Worm (Caenorhabditis elegans) whole organism, young adult: ENCODE measurements around the gene F55C10.4.

Experiments used
- F33H1.4 ChIP-seq: fragments of 200-800 bp; sonication (Bioruptor generic); IDR thresholded peaks from 2 replicates; pipeline ENCODE4 v1.3.6; 2022; ENCODE audit warnings: missing genetic modification reagents, missing genetic modification characterization, missing compliant biosample characterization
- Y67H2A.10 ChIP-seq: fragments of 200-800 bp; sonication (Bioruptor generic); conservative IDR thresholded peaks from 2 replicates; pipeline ENCODE4 v1.3.6; 2022; ENCODE audit warnings: missing genetic modification reagents, missing genetic modification characterization, missing compliant biosample characterization
- akir-1 ChIP-seq: fragments of 200-800 bp; sonication (Bioruptor generic); optimal IDR thresholded peaks from 2 replicates; lab custom pipeline; 2018; ENCODE audit warnings: mild to moderate bottlenecking, missing genetic modification characterization, moderate library complexity, missing compliant biosample characterization
- ets-4 ChIP-seq: fragments of 200-800 bp; sonication (Bioruptor generic); optimal IDR thresholded peaks from 2 replicates; lab custom pipeline; 2018; ENCODE audit warnings: mild to moderate bottlenecking, missing genetic modification characterization, missing compliant biosample characterization
- nhr-120 ChIP-seq: fragments of 200-800 bp; sonication (Bioruptor generic); IDR thresholded peaks from 2 replicates; pipeline ENCODE4 v1.3.6; 2022; ENCODE audit warnings: missing genetic modification characterization, missing compliant biosample characterization
- pha-4 ChIP-seq: fragments of 150-350 bp; sonication (generic microtip); optimal IDR thresholded peaks from 2 replicates; lab custom pipeline; 2014; ENCODE audit warnings: missing biosample characterization, missing genetic modification reagents, missing genetic modification characterization
- unc-62 ChIP-seq: fragments of 150-350 bp; optimal IDR thresholded peaks from 2 replicates; lab custom pipeline; 2014; ENCODE audit warnings: missing biosample characterization, missing genetic modification reagents, missing genetic modification characterization

- TF ChIP-seq ets-4 (GFP tag; lab: Kevin White, UChicago) = no peak
- no peak for TF ChIP-seq F33H1.4 (GFP tag; lab: Robert Waterston, UW)
- no peak for TF ChIP-seq Y67H2A.10
- TF ChIP-seq akir-1 (GFP tag; lab: Kevin White, UChicago) = no peak
- no peak for TF ChIP-seq nhr-120 (GFP tag; lab: Robert Waterston, UW)
- no peak for TF ChIP-seq pha-4 (tag; lab: Kevin White, UChicago)
- TF ChIP-seq unc-62 (GFP tag; lab: Kevin White, UChicago) = no peak
Measured at ce11 chrV:11383032-11383431, 3.5 kb upstream of the F55C10.4 start, which contains the start of gene F55C10.5.
